Worm (Caenorhabditis elegans): ENCODE measurements around the gene F55A11.7.

The F55A11.7 gene

ce11 chrV:11794172-11794571 is 6.9 kb upstream of the F55A11.7 start:
- peak; percentile 81 for TF ChIP-seq nhr-25 (tag; optimal IDR thresholded peaks at IDR 0.05)
- TF ChIP-seq fos-1 (tag; optimal IDR thresholded peaks at IDR 0.05), result no peak
- TF ChIP-seq nhr-77 (tag; optimal IDR thresholded peaks at IDR 0.05), result no peak
- peak; percentile 38 for TF ChIP-seq blmp-1 (tag; optimal IDR thresholded peaks at IDR 0.05; ENCODE audit: insufficient read depth)
- no peak for TF ChIP-seq lsy-2 (tag; optimal IDR thresholded peaks at IDR 0.05)

- TF ChIP-seq elt-3 (tag; optimal IDR thresholded peaks at IDR 0.05), result no peak
- no peak for TF ChIP-seq lin-11 (tag; optimal IDR thresholded peaks at IDR 0.05)
- TF ChIP-seq Y55F3AM.14 (GFP tag; optimal IDR thresholded peaks at IDR 0.05), result no peak
- TF ChIP-seq ama-1 (optimal IDR thresholded peaks at IDR 0.05), result no peak
- no peak for TF ChIP-seq ceh-16 (tag; optimal IDR thresholded peaks at IDR 0.05)
- no peak for TF ChIP-seq nhr-77 (tag; optimal IDR thresholded peaks at IDR 0.05)
- TF ChIP-seq sma-3 (GFP tag; optimal IDR thresholded peaks at IDR 0.05), result no peak
- TF ChIP-seq ztf-11 (tag; optimal IDR thresholded peaks at IDR 0.05), result no peak
- no peak for TF ChIP-seq C34F6.9 (tag; optimal IDR thresholded peaks at IDR 0.05)
- no peak for TF ChIP-seq dmd-4 (tag; optimal IDR thresholded peaks at IDR 0.05)
- no peak for TF ChIP-seq peb-1 (tag; optimal IDR thresholded peaks at IDR 0.05)
- no peak for TF ChIP-seq egl-27 (tag; optimal IDR thresholded peaks at IDR 0.05)
- no peak for TF ChIP-seq ceh-82 (tag; optimal IDR thresholded peaks at IDR 0.05)
- no peak for TF ChIP-seq fos-1 (tag; optimal IDR thresholded peaks at IDR 0.05)
- no peak for TF ChIP-seq mab-5 (tag; optimal IDR thresholded peaks at IDR 0.05)
- TF ChIP-seq crh-2 (tag; optimal IDR thresholded peaks at IDR 0.05), result no peak
- no peak for TF ChIP-seq R02D3.7 (tag; optimal IDR thresholded peaks at IDR 0.05)
- TF ChIP-seq nhr-11 (tag; optimal IDR thresholded peaks at IDR 0.05), result no peak
Observed at ce11 chrV:11789474-11789873, 2.2 kb upstream of the F55A11.7 start, which contains the start of gene D2023.1. D2023.1 (plus strand) TSS chrV:11789550.

- TF ChIP-seq ztf-4 (tag; optimal IDR thresholded peaks at IDR 0.05) (no peak), sma-3 (GFP tag; optimal IDR thresholded peaks at IDR 0.05) (no peak), nhr-25 (tag; optimal IDR thresholded peaks at IDR 0.05) (no peak), lin-11 (tag; optimal IDR thresholded peaks at IDR 0.05) (no peak), dmd-4 (tag; optimal IDR thresholded peaks at IDR 0.05) (no peak), unc-39 (tag; optimal IDR thresholded peaks at IDR 0.05) (no peak), ztf-1 (GFP tag; conservative IDR thresholded peaks at IDR 0.05) (no peak)
Observed at ce11 chrV:11787742-11788238, 547 bp upstream of the F55A11.7 start, which contains the start of gene F55A11.8. F55A11.8 (plus strand) TSS chrV:11788188.

- TF ChIP-seq sma-9 (GFP tag; optimal IDR thresholded peaks at IDR 0.05) (peak; percentile 90), sma-9 (tag; optimal IDR thresholded peaks at IDR 0.05) (no peak), egl-27 (tag; optimal IDR thresholded peaks at IDR 0.05) (peak; percentile 20), unc-39 (tag; optimal IDR thresholded peaks at IDR 0.05) (no peak), sem-4 (tag; optimal IDR thresholded peaks at IDR 0.05) (peak; percentile 40), dmd-4 (tag; optimal IDR thresholded peaks at IDR 0.05) (no peak), unc-55 (GFP tag; optimal IDR thresholded peaks at IDR 0.05) (no peak), snpc-4 (tag; optimal IDR thresholded peaks at IDR 0.05) (peak; percentile 16), nhr-21 (tag; optimal IDR thresholded peaks at IDR 0.05) (peak; percentile 48), lsy-2 (tag; optimal IDR thresholded peaks at IDR 0.05) (peak; percentile 69 to 72), zag-1 (tag; optimal IDR thresholded peaks at IDR 0.05) (no peak), nhr-129 (tag; optimal IDR thresholded peaks at IDR 0.05) (peak; percentile 94), sma-3 (GFP tag; optimal IDR thresholded peaks at IDR 0.05) (peak; percentile 87), nhr-12 (tag; optimal IDR thresholded peaks at IDR 0.05) (no peak), lin-39 (tag; optimal IDR thresholded peaks at IDR 0.05) (no peak), nhr-77 (tag; optimal IDR thresholded peaks at IDR 0.05) (no peak), mbf-1 (tag; optimal IDR thresholded peaks at IDR 0.05) (no peak), crh-2 (tag; optimal IDR thresholded peaks at IDR 0.05) (peak; percentile 63), lin-13 (GFP tag; optimal IDR thresholded peaks at IDR 0.05) (peak; percentile 45), gmeb-1 (tag; optimal IDR thresholded peaks at IDR 0.05) (peak; percentile 74), nhr-25 (tag; optimal IDR thresholded peaks at IDR 0.05) (peak; percentile 48), nhr-6 (tag; optimal IDR thresholded peaks at IDR 0.05) (no peak), ceh-16 (tag; optimal IDR thresholded peaks at IDR 0.05) (peak; percentile 33), mdl-1 (tag; optimal IDR thresholded peaks at IDR 0.05) (peak; percentile 3 to 12), F13H6.1 (tag; optimal IDR thresholded peaks at IDR 0.05) (peak; percentile 80), nhr-11 (tag; optimal IDR thresholded peaks at IDR 0.05) (no peak), ceh-82 (tag; optimal IDR thresholded peaks at IDR 0.05) (peak; percentile 2), lin-11 (tag; optimal IDR thresholded peaks at IDR 0.05) (peak; percentile 88), ztf-4 (tag; optimal IDR thresholded peaks at IDR 0.05) (no peak), fos-1 (tag; optimal IDR thresholded peaks at IDR 0.05) (peak; percentile 74), blmp-1 (tag; optimal IDR thresholded peaks at IDR 0.05; ENCODE audit: insufficient read depth) (peak; percentile 67), ztf-1 (GFP tag; conservative IDR thresholded peaks at IDR 0.05) (no peak), peb-1 (tag; optimal IDR thresholded peaks at IDR 0.05) (no peak), nhr-237 (tag; optimal IDR thresholded peaks at IDR 0.05) (no peak), C34F6.9 (tag; optimal IDR thresholded peaks at IDR 0.05) (peak; percentile 59), R02D3.7 (tag; optimal IDR thresholded peaks at IDR 0.05) (no peak), ztf-11 (tag; optimal IDR thresholded peaks at IDR 0.05) (no peak), aly-2 (tag; optimal IDR thresholded peaks at IDR 0.05) (no peak), elt-1 (tag; optimal IDR thresholded peaks at IDR 0.05) (no peak), alr-1 (tag; optimal IDR thresholded peaks at IDR 0.05) (no peak)
Observed at ce11 chrV:11782809-11783440, 4.3 kb downstream of the F55A11.7 start, which contains the start of gene F55A11.11. F55A11.11 (plus strand) TSS chrV:11783149.

Data from whole organism, L2 larva.